Fruit fly (Drosophila melanogaster) whole organism, wandering third instar larva: Measurements from ENCODE around the gene Vlet.
A peak's percentile ranks its signal among the peaks of the same experiment; 100 is the strongest.

Source experiments
- Abd-B ChIP-seq: fragments of >200 bp; optimal IDR thresholded peaks from 2 replicates; lab custom pipeline; 2017; ENCODE audit warnings: missing biosample characterization, missing genetic modification characterization
- CG32264 ChIP-seq: fragments of 200-800 bp; sonication (Bioruptor generic); optimal IDR thresholded peaks from 2 replicates; lab custom pipeline; 2016; ENCODE audit warnings: missing biosample characterization, missing genetic modification characterization
- CG9705 ChIP-seq: fragments of 200-800 bp; sonication (Bioruptor generic); optimal IDR thresholded peaks from 2 replicates; lab custom pipeline; 2018; ENCODE audit warnings: missing biosample characterization, mild to moderate bottlenecking, missing genetic modification characterization
- CrebA ChIP-seq: fragments of 200-800 bp; sonication (Bioruptor generic); optimal IDR thresholded peaks from 2 replicates; lab custom pipeline; 2016; ENCODE audit warnings: missing biosample characterization, mild to moderate bottlenecking, missing genetic modification characterization, borderline replicate concordance
- Dfd ChIP-seq: fragments of >200 bp; optimal IDR thresholded peaks from 2 replicates; lab custom pipeline; 2017; ENCODE audit warnings: missing biosample characterization, missing genetic modification characterization
- Dif ChIP-seq: fragments of 200-275, 200-300 bp; sonication (Bioruptor generic); optimal IDR thresholded peaks from 2 replicates; lab custom pipeline; 2018; ENCODE audit warnings: missing biosample characterization, missing genetic modification characterization; ENCODE audit not compliant: partially characterized antibody
- GATAd ChIP-seq: sonication (Bioruptor generic); optimal IDR thresholded peaks from 2 replicates; lab custom pipeline; 2016; ENCODE audit warnings: missing biosample characterization, missing genetic modification characterization
- HLH106 ChIP-seq: fragments of 200-800 bp; optimal IDR thresholded peaks from 3 replicates; lab custom pipeline; 2019; ENCODE audit warnings: missing biosample characterization, mild to moderate bottlenecking, missing genetic modification characterization, moderate library complexity
- Hnf4 ChIP-seq: fragments of 200-800 bp; sonication (Bioruptor generic); optimal IDR thresholded peaks from 2 replicates; lab custom pipeline; 2016; ENCODE audit warnings: missing biosample characterization, mild to moderate bottlenecking, missing genetic modification characterization
- Hr78 ChIP-seq: fragments of >200 bp; optimal IDR thresholded peaks from 2 replicates; lab custom pipeline; 2017; ENCODE audit warnings: missing biosample characterization, missing genetic modification characterization
- Hr83 ChIP-seq: fragments of 200-300 bp; sonication (Bioruptor generic); optimal IDR thresholded peaks from 2 replicates; lab custom pipeline; 2016; ENCODE audit warnings: missing biosample characterization, mild to moderate bottlenecking, missing genetic modification characterization, moderate library complexity; ENCODE audit not compliant: poor library complexity, severe bottlenecking
- Jra ChIP-seq: sonication (Bioruptor generic); optimal IDR thresholded peaks from 2 replicates; lab custom pipeline; 2016; ENCODE audit warnings: missing biosample characterization, missing genetic modification characterization
- Mio ChIP-seq: sonication (Bioruptor generic); optimal IDR thresholded peaks from 2 replicates; lab custom pipeline; 2016; ENCODE audit warnings: missing biosample characterization, missing genetic modification characterization
- N ChIP-seq: fragments of >200 bp; optimal IDR thresholded peaks from 2 replicates; lab custom pipeline; 2018; ENCODE audit warnings: missing biosample characterization, missing external identifiers, missing genetic modification characterization
- OdsH ChIP-seq: fragments of 200-800 bp; sonication (Bioruptor generic); optimal IDR thresholded peaks from 2 replicates; lab custom pipeline; 2016; ENCODE audit warnings: missing biosample characterization, mild to moderate bottlenecking, missing genetic modification characterization
- Rel ChIP-seq, 2 experiments: fragments of 200-800 bp; sonication (Bioruptor generic) in 1 of 2; optimal IDR thresholded peaks; 2 replicates in 1 of 2; 3 replicates in 1 of 2; lab custom pipeline; 2016 to 2019; ENCODE audit warnings: mild to moderate bottlenecking in 2 of 2, missing biosample characterization in 2 of 2, missing genetic modification characterization in 2 of 2, moderate library complexity in 1 of 2
- Sp1 ChIP-seq: fragments of 200-800 bp; sonication (Bioruptor generic); optimal IDR thresholded peaks from 3 replicates; lab custom pipeline; 2019; ENCODE audit warnings: missing biosample characterization, mild to moderate bottlenecking, missing genetic modification characterization, moderate library complexity
- Vsx2 ChIP-seq: fragments of 200-300, 225-300 bp; sonication (Bioruptor generic); optimal IDR thresholded peaks from 2 replicates; lab custom pipeline; 2018; ENCODE audit warnings: missing biosample characterization, missing genetic modification characterization; ENCODE audit not compliant: partially characterized antibody
- br ChIP-seq: fragments of 200-800 bp; sonication (Bioruptor generic); optimal IDR thresholded peaks from 2 replicates; lab custom pipeline; 2016; ENCODE audit warnings: missing biosample characterization, missing genetic modification characterization
- brk ChIP-seq: fragments of 200-800 bp; sonication (Bioruptor generic); optimal IDR thresholded peaks from 2 replicates; lab custom pipeline; 2016; ENCODE audit warnings: missing biosample characterization, mild to moderate bottlenecking, missing genetic modification characterization
- dl ChIP-seq, 2 experiments: fragments of 175-275, 200-275 bp in 1 of 2; fragments of 200-275 bp in 1 of 2; sonication (Bioruptor generic); optimal IDR thresholded peaks; lab custom pipeline; 2018; ENCODE audit warnings: mild to moderate bottlenecking in 2 of 2, missing biosample characterization in 2 of 2, missing genetic modification characterization in 2 of 2, moderate library complexity in 2 of 2; ENCODE audit not compliant: partially characterized antibody in 2 of 2, insufficient read depth in 1 of 2
- dmrt93B ChIP-seq: fragments of 200-800 bp; sonication (Bioruptor generic); optimal IDR thresholded peaks from 2 replicates; lab custom pipeline; 2018; ENCODE audit warnings: missing biosample characterization, mild to moderate bottlenecking, missing genetic modification characterization
- dsf ChIP-seq: sonication (Bioruptor generic); optimal IDR thresholded peaks from 2 replicates; lab custom pipeline; 2016; ENCODE audit warnings: missing biosample characterization, missing genetic modification characterization, borderline replicate concordance
- ey ChIP-seq: fragments of 200-800 bp; sonication (Bioruptor generic); optimal IDR thresholded peaks from 2 replicates; lab custom pipeline; 2016; ENCODE audit warnings: missing biosample characterization, missing genetic modification characterization
- foxo ChIP-seq, 2 experiments: fragments of 200-800 bp; sonication (Bioruptor generic); optimal IDR thresholded peaks; 2 replicates in 1 of 2; 3 replicates in 1 of 2; lab custom pipeline; 2016 to 2017; ENCODE audit warnings: missing biosample characterization in 2 of 2, missing genetic modification characterization in 2 of 2
- fru ChIP-seq: fragments of 200-800 bp; sonication (Bioruptor generic); optimal IDR thresholded peaks from 3 replicates; lab custom pipeline; 2016; ENCODE audit warnings: missing biosample characterization, mild to moderate bottlenecking, missing genetic modification characterization
- h ChIP-seq: fragments of 200-800 bp; sonication (Bioruptor generic); optimal IDR thresholded peaks from 3 replicates; lab custom pipeline; 2016; ENCODE audit warnings: missing biosample characterization, mild to moderate bottlenecking, missing genetic modification characterization
- jim ChIP-seq: fragments of 175-275, 200-325 bp; sonication (Bioruptor generic); optimal IDR thresholded peaks from 2 replicates; lab custom pipeline; 2016; ENCODE audit warnings: missing biosample characterization, mild to moderate bottlenecking, missing genetic modification characterization
- psq ChIP-seq: fragments of 200-800 bp; sonication (Bioruptor generic); optimal IDR thresholded peaks from 3 replicates; lab custom pipeline; 2017; ENCODE audit warnings: missing biosample characterization, mild to moderate bottlenecking, missing genetic modification characterization, moderate library complexity
- rgr ChIP-seq: fragments of 200-800 bp; sonication (Bioruptor generic); optimal IDR thresholded peaks from 3 replicates; lab custom pipeline; 2016; ENCODE audit warnings: missing biosample characterization, mild to moderate bottlenecking, missing genetic modification characterization
- sage ChIP-seq: fragments of 200-800 bp; sonication (Bioruptor generic); optimal IDR thresholded peaks from 2 replicates; lab custom pipeline; 2016; ENCODE audit warnings: missing biosample characterization, mild to moderate bottlenecking, missing genetic modification characterization
- tai ChIP-seq: sonication (Bioruptor generic); optimal IDR thresholded peaks from 2 replicates; lab custom pipeline; 2016; ENCODE audit warnings: missing biosample characterization, missing genetic modification characterization
- usp ChIP-seq: fragments of >200 bp; optimal IDR thresholded peaks from 2 replicates; lab custom pipeline; 2017; ENCODE audit warnings: missing biosample characterization, missing genetic modification characterization
- woc ChIP-seq: sonication (Bioruptor generic); optimal IDR thresholded peaks from 2 replicates; lab custom pipeline; 2016; ENCODE audit warnings: missing biosample characterization, mild to moderate bottlenecking, missing genetic modification characterization

Vlet gene

dm6 chrX:11689669-11690068, 11.3 kb upstream of the Vlet start:
- TF ChIP-seq ey (GFP tag; lab: Kevin White, UChicago) (no peak), usp (GFP tag; lab: Kevin White, UChicago) (no peak), CrebA (GFP tag; lab: Kevin White, UChicago) (no peak), brk (no peak), dsf (GFP tag; lab: Kevin White, UChicago) (no peak), Abd-B (GFP tag; lab: Kevin White, UChicago) (no peak), foxo (GFP tag; optimal IDR thresholded peaks at IDR 0.05; lab: Kevin White, UChicago) (no peak), woc (GFP tag; lab: Kevin White, UChicago) (no peak), h (GFP tag; lab: Kevin White, UChicago) (no peak), Hr78 (GFP tag; lab: Kevin White, UChicago) (no peak), Sp1 (GFP tag; lab: Kevin White, UChicago) (no peak), Vsx2 (GFP tag; lab: Kevin White, UChicago) (no peak), Mio (no peak), N (no peak)

dm6 chrX:11687666-11688492, 9.5 kb upstream of the Vlet start:
- TF ChIP-seq foxo (GFP tag; optimal IDR thresholded peaks at IDR 0.05; lab: Kevin White, UChicago) (no peak), Rel (GFP tag; optimal IDR thresholded peaks at IDR 0.05; lab: Kevin White, UChicago) (no peak), Rel (tag; optimal IDR thresholded peaks at IDR 0.05; lab: Kevin White, UChicago) (peak; percentile 34), Vsx2 (GFP tag; lab: Kevin White, UChicago) (no peak)

DNA sequence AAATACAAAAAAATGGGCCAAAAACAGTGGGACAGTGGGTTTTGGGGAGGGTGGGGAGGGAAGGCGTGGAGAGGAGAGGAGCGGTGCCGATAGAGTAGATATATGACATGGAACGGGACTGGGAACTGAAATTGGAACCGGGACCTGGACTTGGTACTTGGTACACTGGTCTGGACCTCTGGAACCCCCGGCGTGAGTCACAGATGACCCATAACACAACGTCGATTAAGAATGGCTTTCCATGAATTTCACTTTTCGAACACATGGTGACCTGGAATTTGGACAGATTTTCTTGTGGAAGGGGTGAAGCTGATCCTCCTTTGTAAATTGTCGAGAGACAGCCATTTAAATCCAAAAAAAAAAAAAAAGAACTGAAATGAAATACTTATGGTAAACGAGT, 8.3 kb upstream of the Vlet start:
- no peak for TF ChIP-seq fru (GFP tag; lab: Kevin White, UChicago)
- no peak for TF ChIP-seq dl (GFP tag; optimal IDR thresholded peaks at IDR 0.05; lab: Kevin White, UChicago; ENCODE audit: insufficient read depth in 1 of 2, partially characterized antibody in 2 of 2)
- TF ChIP-seq h (GFP tag; lab: Kevin White, UChicago): no peak
- no peak for TF ChIP-seq HLH106 (tag; lab: Kevin White, UChicago)
- no peak for TF ChIP-seq GATAd (GFP tag; lab: Kevin White, UChicago)
- no peak for TF ChIP-seq Abd-B (GFP tag; lab: Kevin White, UChicago)
- no peak for TF ChIP-seq Hnf4 (GFP tag; lab: Kevin White, UChicago)
- no peak for TF ChIP-seq Mio

- TF ChIP-seq sage (GFP tag; lab: Kevin White, UChicago) (peak; percentile 22), CG32264 (no peak), Rel (GFP tag; optimal IDR thresholded peaks at IDR 0.05; lab: Kevin White, UChicago) (no peak), Rel (tag; optimal IDR thresholded peaks at IDR 0.05; lab: Kevin White, UChicago) (no peak), h (GFP tag; lab: Kevin White, UChicago) (peak; percentile 87), Hr78 (GFP tag; lab: Kevin White, UChicago) (no peak), Dfd (GFP tag; lab: Kevin White, UChicago) (no peak), Hnf4 (GFP tag; lab: Kevin White, UChicago) (peak; percentile 74), CG9705 (GFP tag; lab: Kevin White, UChicago) (no peak), foxo (GFP tag; optimal IDR thresholded peaks at IDR 0.05; lab: Kevin White, UChicago) (peak in 1 of 2 experiments; percentile 86), CrebA (GFP tag; lab: Kevin White, UChicago) (no peak), rgr (GFP tag; lab: Kevin White, UChicago) (peak; percentile 78), Hr83 (GFP tag; lab: Kevin White, UChicago) (peak; percentile 64), fru (GFP tag; lab: Kevin White, UChicago) (peak; percentile 82), usp (GFP tag; lab: Kevin White, UChicago) (no peak), dmrt93B (GFP tag; lab: Kevin White, UChicago) (peak; percentile 77), GATAd (GFP tag; lab: Kevin White, UChicago) (no peak), Dif (GFP tag; lab: Kevin White, UChicago) (peak; percentile 95), brk (peak; percentile 36), Vsx2 (GFP tag; lab: Kevin White, UChicago) (no peak), HLH106 (tag; lab: Kevin White, UChicago) (peak; percentile 74), Jra (peak; percentile 15), jim (GFP tag; lab: Kevin White, UChicago) (no peak), br (GFP tag; lab: Kevin White, UChicago) (peak; percentile 76), psq (GFP tag; lab: Kevin White, UChicago) (peak; percentile 93), Sp1 (GFP tag; lab: Kevin White, UChicago) (peak; percentile 83), N (no peak), tai (GFP tag; lab: Kevin White, UChicago) (no peak), ey (GFP tag; lab: Kevin White, UChicago) (peak; percentile 70), woc (GFP tag; lab: Kevin White, UChicago) (peak; percentile 78), OdsH (GFP tag; lab: Kevin White, UChicago) (peak; percentile 82), dl (GFP tag; optimal IDR thresholded peaks at IDR 0.05; lab: Kevin White, UChicago; ENCODE audit: insufficient read depth in 1 of 2, partially characterized antibody in 2 of 2) (peak; percentile 73 to 95)
These were observed 7.7 kb upstream of the Vlet start for dm6 chrX:11685918-11686640.
